Fruit fly (Drosophila melanogaster) S2 (cell line): Measurements from ENCODE around the gene ICA69.

Experiments used
- CG8478 ChIP-seq: fragments of >200 bp; optimal IDR thresholded peaks from 2 replicates; lab custom pipeline; 2018
- CTCF ChIP-seq, 2 experiments: fragments of >200 bp; optimal IDR thresholded peaks; 2 replicates each; lab custom pipeline; 2018

dm6 chr3L:21172527-21173253, 41.4 kb downstream of the ICA69 start, which contains the start of the genes chb and AsnS:
- TF ChIP-seq CG8478 (lab: Kevin White, UChicago) (no peak), CTCF (optimal IDR thresholded peaks at IDR 0.05; lab: Kevin White, UChicago) (no peak)
